Fruit fly (Drosophila melanogaster) whole organism, adult: ENCODE measurements around the gene mRpS21.

Experiments used
- CG11617 ChIP-seq: fragments of 200-800 bp; sonication (Bioruptor generic); optimal IDR thresholded peaks from 2 replicates; lab custom pipeline; 2017; ENCODE audit warnings: mild to moderate bottlenecking, missing biosample characterization, missing genetic modification reagents, missing genetic modification characterization
- CG12768 ChIP-seq: fragments of 200-800 bp; sonication (Bioruptor generic); optimal IDR thresholded peaks from 2 replicates; lab custom pipeline; 2017; ENCODE audit warnings: missing biosample characterization, missing genetic modification characterization, mild to moderate bottlenecking, moderate library complexity, missing genetic modification reagents
- CG1620 ChIP-seq: fragments of 200-800 bp; sonication (Bioruptor generic); optimal IDR thresholded peaks from 2 replicates; lab custom pipeline; 2016; ENCODE audit warnings: missing biosample characterization, missing genetic modification characterization
- Mnt ChIP-seq: fragments of 200-800 bp; sonication (Bioruptor generic); optimal IDR thresholded peaks from 2 replicates; lab custom pipeline; 2016; ENCODE audit warnings: missing biosample characterization, mild to moderate bottlenecking, missing genetic modification characterization
- bab1 ChIP-seq: fragments of 200-800 bp; sonication (Bioruptor generic); optimal IDR thresholded peaks from 3 replicates; lab custom pipeline; 2019; ENCODE audit warnings: missing biosample characterization, mild to moderate bottlenecking, missing genetic modification characterization, moderate library complexity
- kay ChIP-seq: fragments of 200-800 bp; sonication (Bioruptor generic); peaks from one replicate; lab custom pipeline; 2016; ENCODE audit warnings: missing biosample characterization, missing genetic modification characterization, borderline replicate concordance

dm6 chr3R:13366561-13367518 lies 14.8 kb downstream of the mRpS21 start, which contains the start of gene Elp6:
- TF ChIP-seq CG1620 (GFP tag; lab: Kevin White, UChicago) (peak; percentile 55), CG12768 (GFP tag; lab: Kevin White, UChicago) (peak; percentile 57), bab1 (GFP tag; lab: Kevin White, UChicago) (peak; percentile 55), CG11617 (GFP tag; lab: Kevin White, UChicago) (peak; percentile 81), Mnt (GFP tag; lab: Kevin White, UChicago) (no peak), kay (GFP tag; lab: Kevin White, UChicago) (no peak)
